Worm (Caenorhabditis elegans): Measurements from ENCODE around the gene srr-2.
"Not testable (repeated sequence)": the region's sequence is repeated elsewhere in the genome, so short reads cannot be mapped to it uniquely, and the experiment has no call there.

The srr-2 gene

DNA sequence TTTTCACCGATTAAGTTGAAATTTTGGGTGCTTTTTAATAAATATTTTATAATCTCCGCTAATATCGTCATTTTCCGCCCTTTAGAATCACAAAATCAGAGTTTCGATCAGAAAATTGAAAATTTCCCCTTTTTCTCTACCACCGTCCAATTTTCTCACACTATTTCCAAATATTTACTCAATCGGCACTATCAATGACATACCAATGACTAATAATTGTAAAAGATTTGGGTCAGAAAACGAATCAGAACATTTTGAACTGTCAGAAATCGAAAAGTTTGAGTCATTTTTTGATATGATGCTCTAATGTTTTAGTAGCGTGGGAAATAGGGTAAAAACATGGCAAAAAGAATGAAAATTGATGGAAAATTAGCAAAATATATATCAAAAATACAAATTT, at the start of gene srr-2:
Gene srr-2 (minus strand): TSS at position 73 of the 400 bp plus-strand sequence.
- TF ChIP-seq sem-4 (tag; optimal IDR thresholded peaks at IDR 0.05) (no peak), lin-39 (tag; optimal IDR thresholded peaks at IDR 0.05) (no peak), crh-2 (tag; optimal IDR thresholded peaks at IDR 0.05) (no peak), nhr-6 (tag; optimal IDR thresholded peaks at IDR 0.05) (no peak), skn-1 (tag; optimal IDR thresholded peaks at IDR 0.05) (no peak), nhr-23 (tag; optimal IDR thresholded peaks at IDR 0.05) (no peak), snpc-4 (tag; optimal IDR thresholded peaks at IDR 0.05) (no peak), fos-1 (tag; optimal IDR thresholded peaks at IDR 0.05) (peak; percentile 93)

DNA sequence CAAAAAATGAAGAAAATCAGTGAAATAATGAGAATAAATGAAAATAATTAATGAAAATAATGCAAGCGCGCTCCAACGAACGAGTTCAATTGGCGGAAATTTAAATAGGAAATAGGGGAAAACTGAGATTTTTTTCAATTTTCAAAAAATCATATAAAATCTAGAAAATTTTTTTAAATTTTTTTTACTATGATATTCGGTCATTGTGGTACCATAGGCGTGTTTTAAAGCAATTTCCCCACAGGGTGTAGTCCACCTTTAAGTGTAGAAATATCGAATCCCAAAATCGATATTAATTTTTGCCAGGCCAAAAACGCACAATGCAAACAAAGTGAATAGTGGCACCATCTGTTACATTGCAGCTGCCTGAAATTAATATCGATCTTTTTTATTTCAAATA, 47.2 kb upstream of the srr-2 start, which contains the start of gene F21D9.1:
Gene F21D9.1 (plus strand): TSS at position 301 of the 400 bp plus-strand sequence.
- not testable (repeated sequence) for TF ChIP-seq lin-11, snpc-4, ztf-11 (tag; optimal IDR thresholded peaks at IDR 0.05)

- TF ChIP-seq aly-2 (tag; optimal IDR thresholded peaks at IDR 0.05) = no peak
- no peak for TF ChIP-seq egl-27 (tag; optimal IDR thresholded peaks at IDR 0.05)
- no peak for TF ChIP-seq lin-39 (tag; optimal IDR thresholded peaks at IDR 0.05)
- TF ChIP-seq sma-9 (GFP tag; optimal IDR thresholded peaks at IDR 0.05) = no peak
- no peak for TF ChIP-seq sma-9 (tag; optimal IDR thresholded peaks at IDR 0.05)
- TF ChIP-seq unc-62 (GFP tag; optimal IDR thresholded peaks at IDR 0.05) = no peak
- TF ChIP-seq alr-1 (tag; optimal IDR thresholded peaks at IDR 0.05) = no peak
- TF ChIP-seq lin-11 (tag; optimal IDR thresholded peaks at IDR 0.05) = no peak
- TF ChIP-seq nhr-77 (tag; optimal IDR thresholded peaks at IDR 0.05) = no peak
- TF ChIP-seq ztf-1 (GFP tag; conservative IDR thresholded peaks at IDR 0.05) = no peak
- no peak for TF ChIP-seq ama-1 (optimal IDR thresholded peaks at IDR 0.05)
- no peak for TF ChIP-seq ztf-11 (tag; optimal IDR thresholded peaks at IDR 0.05)
- no peak for TF ChIP-seq ZK546.5 (tag; optimal IDR thresholded peaks at IDR 0.05)
- TF ChIP-seq nhr-11 (tag; optimal IDR thresholded peaks at IDR 0.05) = no peak
- no peak for TF ChIP-seq nhr-129 (tag; optimal IDR thresholded peaks at IDR 0.05)
- TF ChIP-seq peb-1 (tag; optimal IDR thresholded peaks at IDR 0.05) = no peak
- no peak for TF ChIP-seq nhr-21 (tag; optimal IDR thresholded peaks at IDR 0.05)
- TF ChIP-seq nhr-23 (tag; optimal IDR thresholded peaks at IDR 0.05) = no peak
- TF ChIP-seq nhr-6 (tag; optimal IDR thresholded peaks at IDR 0.05) = no peak
- no peak for TF ChIP-seq elt-1 (tag; optimal IDR thresholded peaks at IDR 0.05)
These were observed 45.4 kb upstream of the srr-2 start, which contains the start of gene F21D9.2 for ce11 chrV:19262349-19262748. Gene F21D9.2 (minus strand): TSS chrV:19262449.

DNA sequence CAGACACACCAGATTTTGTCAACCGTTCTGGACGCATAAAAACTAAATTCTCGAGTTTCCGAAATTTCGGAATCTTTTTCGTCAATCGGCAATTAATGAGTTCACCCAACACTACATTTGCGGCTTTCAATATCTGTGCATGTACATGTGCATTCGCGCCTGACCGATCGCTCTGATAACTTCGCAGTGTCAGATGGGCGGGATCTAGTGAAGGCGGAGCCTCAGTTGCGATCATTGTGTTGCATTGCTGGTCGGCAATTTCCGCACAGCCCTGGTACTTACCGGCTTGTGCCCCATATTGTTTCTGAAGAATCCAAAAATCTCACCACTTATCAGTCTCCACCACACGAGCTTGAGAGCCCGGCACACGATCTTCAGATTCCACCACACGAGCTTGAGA, 43.7 kb upstream of the srr-2 start:
- no peak for TF ChIP-seq skn-1 (tag; optimal IDR thresholded peaks at IDR 0.05)
- no peak for TF ChIP-seq nhr-23 (tag; optimal IDR thresholded peaks at IDR 0.05)
- TF ChIP-seq unc-55 (GFP tag; optimal IDR thresholded peaks at IDR 0.05) = no peak
- TF ChIP-seq F13H6.1 (tag; optimal IDR thresholded peaks at IDR 0.05) = no peak
- TF ChIP-seq ztf-11 (tag; optimal IDR thresholded peaks at IDR 0.05) = no peak
- no peak for TF ChIP-seq ama-1 (optimal IDR thresholded peaks at IDR 0.05)
- TF ChIP-seq blmp-1 (tag; optimal IDR thresholded peaks at IDR 0.05; ENCODE audit: insufficient read depth) = no peak
- TF ChIP-seq elt-3 (tag; optimal IDR thresholded peaks at IDR 0.05) = no peak
- TF ChIP-seq sma-9 (GFP tag; optimal IDR thresholded peaks at IDR 0.05) = no peak
- no peak for TF ChIP-seq sma-9 (tag; optimal IDR thresholded peaks at IDR 0.05)

- no peak for TF ChIP-seq ama-1 (optimal IDR thresholded peaks at IDR 0.05)
- TF ChIP-seq ZK546.5 (tag; optimal IDR thresholded peaks at IDR 0.05) = no peak
- TF ChIP-seq lin-11 (tag; optimal IDR thresholded peaks at IDR 0.05) = no peak
- TF ChIP-seq gmeb-1 (tag; optimal IDR thresholded peaks at IDR 0.05) = no peak
- TF ChIP-seq sma-9 (GFP tag; optimal IDR thresholded peaks at IDR 0.05) = no peak
- no peak for TF ChIP-seq sma-9 (tag; optimal IDR thresholded peaks at IDR 0.05)
- no peak for TF ChIP-seq ceh-16 (tag; optimal IDR thresholded peaks at IDR 0.05)
- TF ChIP-seq lin-13 (GFP tag; optimal IDR thresholded peaks at IDR 0.05) = no peak
- TF ChIP-seq nhr-129 (tag; optimal IDR thresholded peaks at IDR 0.05) = no peak
- no peak for TF ChIP-seq C34F6.9 (tag; optimal IDR thresholded peaks at IDR 0.05)
These were observed 42.4 kb upstream of the srr-2 start for ce11 chrV:19259403-19259802.

ce11 chrV:19257653-19258052, 40.7 kb upstream of the srr-2 start, which contains the start of gene F21D9.3:
Gene F21D9.3 (minus strand): TSS chrV:19257753.
- TF ChIP-seq sem-4 (tag; optimal IDR thresholded peaks at IDR 0.05) (no peak), nhr-77 (tag; optimal IDR thresholded peaks at IDR 0.05) (no peak), ztf-1 (GFP tag; conservative IDR thresholded peaks at IDR 0.05) (no peak)
